Worm (Caenorhabditis elegans) whole organism, young adult: Measurements from ENCODE around the gene T07D3.9.

Source experiments
- F33H1.4 ChIP-seq: fragments of 200-800 bp; sonication (Bioruptor generic); IDR thresholded peaks from 2 replicates; pipeline ENCODE4 v1.3.6; 2022; ENCODE audit warnings: missing genetic modification reagents, missing genetic modification characterization, missing compliant biosample characterization
- F52B5.7 ChIP-seq: sonication (generic microtip); optimal IDR thresholded peaks from 2 replicates; lab custom pipeline; 2016; ENCODE audit warnings: mild to moderate bottlenecking, missing genetic modification characterization, missing compliant biosample characterization
- bed-2 ChIP-seq: fragments of 200-800 bp; sonication (Bioruptor generic); IDR thresholded peaks from 2 replicates; pipeline ENCODE4 v1.3.6; 2022; ENCODE audit warnings: missing genetic modification reagents, missing genetic modification characterization, missing compliant biosample characterization
- dpl-1 ChIP-seq: fragments of 150-350 bp; optimal IDR thresholded peaks from 2 replicates; lab custom pipeline; 2014; ENCODE audit warnings: missing biosample characterization, missing genetic modification reagents, missing genetic modification characterization
- nhr-80 ChIP-seq: sonication (generic microtip); optimal IDR thresholded peaks from 2 replicates; lab custom pipeline; 2016; ENCODE audit warnings: missing genetic modification characterization, missing compliant biosample characterization
- rcor-1 ChIP-seq: fragments of 200-800 bp; sonication (Bioruptor generic); IDR thresholded peaks from 2 replicates; pipeline ENCODE4 v1.3.6; 2022; ENCODE audit warnings: missing genetic modification reagents, missing genetic modification characterization, missing compliant biosample characterization
- snpc-4 ChIP-seq, 5 experiments: fragments of 150-350 bp in 1 of 5; sonication (generic microtip) in 4 of 5; optimal IDR thresholded peaks; 2 replicates each; lab custom pipeline; 2014 to 2018; ENCODE audit warnings: missing genetic modification characterization in 5 of 5, missing biosample characterization in 3 of 5, antibody characterized with exemption in 2 of 5, mild to moderate bottlenecking in 2 of 5, missing compliant biosample characterization in 2 of 5, missing genotype in 2 of 5, moderate library complexity in 2 of 5, missing genetic modification reagents in 1 of 5

- TF ChIP-seq F33H1.4 (GFP tag; lab: Robert Waterston, UW) (no peak), nhr-80 (peak; percentile 74), rcor-1 (GFP tag; lab: Robert Waterston, UW) (0 out of 2 replicates have a peak, but pooled peaks have one; percentile 40), bed-2 (GFP tag; lab: Robert Waterston, UW) (no peak), dpl-1 (GFP tag; lab: Kevin White, UChicago) (no peak), F52B5.7 (tag; lab: Kevin White, UChicago) (no peak), snpc-4 (GFP tag; optimal IDR thresholded peaks at IDR 0.05; lab: Kevin White, UChicago) (no peak), snpc-4 (tag; optimal IDR thresholded peaks at IDR 0.05; lab: Kevin White, UChicago) (no peak)
Observed at ce11 chrII:848519-848918, 52.2 kb downstream of the T07D3.9 start, which contains the start of the genes acdh-9 and F28A10.13.
